Worm (Caenorhabditis elegans): ENCODE results near the gene sorf-2.

The sorf-2 gene

DNA sequence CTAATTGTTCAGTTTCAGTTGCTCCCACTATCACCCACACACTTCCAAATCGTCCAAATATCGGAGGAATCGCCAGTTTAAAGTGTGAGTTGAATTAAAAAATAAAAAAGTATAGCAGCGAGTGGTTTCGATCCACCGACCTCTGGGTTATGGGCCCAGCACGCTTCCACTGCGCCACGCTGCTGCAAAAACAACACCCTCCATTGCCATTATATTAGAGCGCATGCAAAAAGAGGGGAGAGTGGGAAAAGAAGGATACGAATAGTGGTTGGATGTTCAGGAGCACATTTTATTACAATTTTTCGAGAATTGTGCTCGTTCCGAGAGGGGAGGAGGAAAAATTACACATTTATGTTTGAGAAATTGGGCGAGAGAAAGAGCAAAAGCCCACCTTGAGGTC lies 31.6 kb upstream of the sorf-2 start (continued):
- peak; percentile 92 for TF ChIP-seq daf-19 (GFP tag; conservative IDR thresholded peaks at IDR 0.05)
- TF ChIP-seq R02D3.7 (tag; optimal IDR thresholded peaks at IDR 0.05): peak; percentile 3
- TF ChIP-seq F49E8.2 (tag; optimal IDR thresholded peaks at IDR 0.05; ENCODE audit: borderline replicate concordance): peak; percentile 35
- peak; percentile 78 to 86 for TF ChIP-seq daf-16 (GFP tag; optimal IDR thresholded peaks at IDR 0.05)
- TF ChIP-seq daf-16 (tag; optimal IDR thresholded peaks at IDR 0.05): peak; percentile 46
- TF ChIP-seq hlh-30 (tag; optimal IDR thresholded peaks at IDR 0.05; ENCODE audit: insufficient read depth): peak; percentile 13
- no peak for TF ChIP-seq ztf-11 (tag; optimal IDR thresholded peaks at IDR 0.05)
- no peak for TF ChIP-seq attf-4 (tag; optimal IDR thresholded peaks at IDR 0.05)
- peak in 1 of 2 experiments; percentile 52 for TF ChIP-seq mdl-1 (tag; optimal IDR thresholded peaks at IDR 0.05)
- TF ChIP-seq saeg-2 (GFP tag; IDR thresholded peaks at IDR 0.05): no peak
- peak; percentile 82 for TF ChIP-seq sdz-12 (GFP tag; optimal IDR thresholded peaks at IDR 0.05)
- TF ChIP-seq ceh-32 (tag; optimal IDR thresholded peaks at IDR 0.05; ENCODE audit: poor library complexity): peak; percentile 22
- TF ChIP-seq jun-1 (tag; optimal IDR thresholded peaks at IDR 0.05): no peak
- TF ChIP-seq T20F7.1 (GFP tag; optimal IDR thresholded peaks at IDR 0.05): peak; percentile 47
- TF ChIP-seq F26F4.8 (GFP tag; conservative IDR thresholded peaks at IDR 0.05): peak; percentile 93
- TF ChIP-seq ceh-20 (GFP tag; IDR thresholded peaks at IDR 0.05): peak; percentile 71; the same call in 1 of the 2 replicates
- peak; percentile 58; the same call in 1 of the 2 replicates for TF ChIP-seq zip-11 (GFP tag; IDR thresholded peaks at IDR 0.05)
- no peak for TF ChIP-seq nhr-76 (tag; optimal IDR thresholded peaks at IDR 0.05)
- no peak for TF ChIP-seq zag-1 (tag; optimal IDR thresholded peaks at IDR 0.05)
- TF ChIP-seq Y48G9A.11 (GFP tag; IDR thresholded peaks at IDR 0.05): peak; percentile 79
- peak; percentile 71 for TF ChIP-seq duxl-1 (tag; optimal IDR thresholded peaks at IDR 0.05; ENCODE audit: poor library complexity)
- TF ChIP-seq vab-7 (GFP tag; IDR thresholded peaks at IDR 0.05): peak; percentile 92
- peak; percentile 44 for TF ChIP-seq nhr-11 (tag; optimal IDR thresholded peaks at IDR 0.05)
- peak; percentile 2 to 56 for TF ChIP-seq hif-1 (tag; optimal IDR thresholded peaks at IDR 0.05)
- TF ChIP-seq nhr-48 (tag; optimal IDR thresholded peaks at IDR 0.05): peak; percentile 39
- TF ChIP-seq ceh-82 (tag; optimal IDR thresholded peaks at IDR 0.05): no peak
- TF ChIP-seq tag-97 (GFP tag; IDR thresholded peaks at IDR 0.05): no peak
- TF ChIP-seq nhr-111 (GFP tag; optimal IDR thresholded peaks at IDR 0.05): peak; percentile 25
- no peak for TF ChIP-seq egl-27 (tag; optimal IDR thresholded peaks at IDR 0.05)
- TF ChIP-seq rbr-2 (tag; optimal IDR thresholded peaks at IDR 0.05): peak; percentile 64
- peak; percentile 86 for TF ChIP-seq ZK337.2 (GFP tag; IDR thresholded peaks at IDR 0.05)
- no peak for TF ChIP-seq unc-39 (tag; optimal IDR thresholded peaks at IDR 0.05)
- TF ChIP-seq daf-12 (tag; optimal IDR thresholded peaks at IDR 0.05): no peak

ce11 chrIII:5301786-5302268 lies 24.6 kb upstream of the sorf-2 start, which contains the start of the genes T15B12.2 and F52C9.5:
Gene T15B12.2 (minus strand): TSS chrIII:5301886.
Gene F52C9.5 (plus strand): TSS chrIII:5302218.
- TF ChIP-seq nhr-28 (tag; optimal IDR thresholded peaks at IDR 0.05) (no peak), ceh-44 (GFP tag; IDR thresholded peaks at IDR 0.05) (no peak), nhr-76 (tag; optimal IDR thresholded peaks at IDR 0.05) (no peak), F10B5.3 (tag; optimal IDR thresholded peaks at IDR 0.05) (no peak), nhr-6 (tag; optimal IDR thresholded peaks at IDR 0.05) (no peak), hif-1 (tag; optimal IDR thresholded peaks at IDR 0.05) (no peak), tra-1 (GFP tag; IDR thresholded peaks at IDR 0.05) (no peak), ztf-11 (tag; optimal IDR thresholded peaks at IDR 0.05) (no peak), daf-8 (GFP tag; IDR thresholded peaks at IDR 0.05) (no peak), spr-1 (tag; optimal IDR thresholded peaks at IDR 0.05) (no peak)
